Fruit fly (Drosophila melanogaster): ENCODE data around the gene bdwf.
A peak's percentile ranks its signal among the peaks of the same experiment; 100 is the strongest.

Gene bdwf

dm6 chr3R:17028393-17028792, 14.5 kb downstream of the bdwf start, which contains the start of gene CG5225:
TSS of gene CG5225 (plus strand) at chr3R:17028693.
- TF ChIP-seq Adf1 (GFP tag; IDR thresholded peaks at IDR 0.05) (no peak), CG5180 (GFP tag; optimal IDR thresholded peaks at IDR 0.05) (no peak), CG8924 (tag; optimal IDR thresholded peaks at IDR 0.05) (no peak), CG11723 (GFP tag; optimal IDR thresholded peaks at IDR 0.05) (no peak), Hey (tag; optimal IDR thresholded peaks at IDR 0.05) (no peak), croc (GFP tag; conservative IDR thresholded peaks at IDR 0.05) (no peak), CoRest (tag; optimal IDR thresholded peaks at IDR 0.05) (no peak), CG15479 (GFP tag; optimal IDR thresholded peaks at IDR 0.05) (no peak), NC2α (GFP tag; optimal IDR thresholded peaks at IDR 0.05) (no peak), CG34422 (GFP tag; IDR thresholded peaks at IDR 0.05) (no peak), CG16779 (GFP tag; IDR thresholded peaks at IDR 0.05) (no peak)

- TF ChIP-seq Trl (optimal IDR thresholded peaks at IDR 0.05) (no peak), Trl (GFP tag; optimal IDR thresholded peaks at IDR 0.05) (no peak), CG10462 (GFP tag; optimal IDR thresholded peaks at IDR 0.05) (peak; percentile 73), tna (GFP tag; IDR thresholded peaks at IDR 0.05; ENCODE audit: partially characterized antibody) (no peak), HLHmδ (GFP tag; optimal IDR thresholded peaks at IDR 0.05) (peak; percentile 67), schlank (tag; optimal IDR thresholded peaks at IDR 0.05) (peak; percentile 49), CG34422 (GFP tag; IDR thresholded peaks at IDR 0.05) (peak; percentile 42; the same call in 1 of the 3 replicates), CG3281 (GFP tag; optimal IDR thresholded peaks at IDR 0.05) (peak; percentile 83), Sox102F (GFP tag; optimal IDR thresholded peaks at IDR 0.05) (no peak), CG31365 (tag; optimal IDR thresholded peaks at IDR 0.05) (peak; percentile 44), lab (GFP tag; optimal IDR thresholded peaks at IDR 0.05) (peak; percentile 82), pzg (GFP tag; optimal IDR thresholded peaks at IDR 0.05) (peak; percentile 66), CG13424 (tag; optimal IDR thresholded peaks at IDR 0.05) (no peak), Lpt (GFP tag; optimal IDR thresholded peaks at IDR 0.05) (no peak), CG7928 (GFP tag; optimal IDR thresholded peaks at IDR 0.05) (no peak), Drgx (GFP tag; IDR thresholded peaks at IDR 0.05) (no peak), CG11398 (GFP tag; optimal IDR thresholded peaks at IDR 0.05) (no peak), TFAM (GFP tag; optimal IDR thresholded peaks at IDR 0.05) (no peak), org-1 (GFP tag; optimal IDR thresholded peaks at IDR 0.05) (peak; percentile 63), CG16813 (GFP tag; IDR thresholded peaks at IDR 0.05; ENCODE audit: partially characterized antibody) (no peak), CG14710 (tag; optimal IDR thresholded peaks at IDR 0.05) (peak; percentile 79), CG10543 (GFP tag; optimal IDR thresholded peaks at IDR 0.05) (no peak), CG5953 (GFP tag; IDR thresholded peaks at IDR 0.05) (0 out of 2 replicates have a peak, but pooled peaks have one; percentile 36), crol (GFP tag; IDR thresholded peaks at IDR 0.05) (no peak), pita (GFP tag; optimal IDR thresholded peaks at IDR 0.05) (no peak), kah (GFP tag; optimal IDR thresholded peaks at IDR 0.05) (peak; percentile 82), Lim3 (GFP tag; IDR thresholded peaks at IDR 0.05) (no peak), Ada2b (GFP tag; IDR thresholded peaks at IDR 0.05) (peak; percentile 19; the same call in 1 of the 2 replicates), CG12155 (GFP tag; optimal IDR thresholded peaks at IDR 0.05) (no peak), CG13287 (GFP tag; IDR thresholded peaks at IDR 0.05; ENCODE audit: partially characterized antibody) (peak; percentile 60; the same call in 1 of the 2 replicates), MBD-R2 (GFP tag; IDR thresholded peaks at IDR 0.05) (peak; percentile 71), sc (optimal IDR thresholded peaks at IDR 0.05) (no peak), sc (GFP tag; optimal IDR thresholded peaks at IDR 0.05) (peak; percentile 67), chn (GFP tag; optimal IDR thresholded peaks at IDR 0.05) (no peak), CG6854 (GFP tag; optimal IDR thresholded peaks at IDR 0.05) (peak; percentile 61), CG8924 (tag; optimal IDR thresholded peaks at IDR 0.05) (peak; percentile 41), Asciz (GFP tag; optimal IDR thresholded peaks at IDR 0.05) (peak; percentile 82), MTF-1 (GFP tag; optimal IDR thresholded peaks at IDR 0.05; ENCODE audit: borderline replicate concordance) (peak; percentile 88), CG30431 (GFP tag; optimal IDR thresholded peaks at IDR 0.05) (no peak), sens-2 (GFP tag; IDR thresholded peaks at IDR 0.05) (0 out of 2 replicates have a peak, but pooled peaks have one; percentile 23), stwl (tag; optimal IDR thresholded peaks at IDR 0.05) (peak; percentile 99)
Measured at dm6 chr3R:17020956-17021355, 22.0 kb downstream of the bdwf start, which contains the start of gene Adsl. TSS of gene Adsl (minus strand) at chr3R:17021120.
